Worm (Caenorhabditis elegans): ENCODE data around the gene C31H2.14.
A peak's percentile ranks its signal among the peaks of the same experiment; 100 is the strongest.

Gene C31H2.14

ce11 chrX:5106942-5107341, 41.1 kb upstream of the C31H2.14 start, which contains the start of gene C42D8.9:
C42D8.9 (minus strand) TSS chrX:5107042.
- TF ChIP-seq him-1 (tag; optimal IDR thresholded peaks at IDR 0.05) (no peak), tlf-1 (GFP tag; optimal IDR thresholded peaks at IDR 0.05) (no peak), F22D6.2 (tag; optimal IDR thresholded peaks at IDR 0.05) (no peak), mel-28 (tag; optimal IDR thresholded peaks at IDR 0.05; ENCODE audit: borderline replicate concordance) (no peak), C17E4.6 (GFP tag; IDR thresholded peaks at IDR 0.05) (no peak), pha-4 (tag; optimal IDR thresholded peaks at IDR 0.05) (no peak), C06A6.2 (GFP tag; conservative IDR thresholded peaks at IDR 0.05) (no peak), ekl-4 (GFP tag; IDR thresholded peaks at IDR 0.05) (no peak), hrde-1 (tag; optimal IDR thresholded peaks at IDR 0.05; ENCODE audit: borderline replicate concordance) (no peak), nfyb-1 (GFP tag; IDR thresholded peaks at IDR 0.05) (no peak), hlh-12 (tag; optimal IDR thresholded peaks at IDR 0.05) (no peak), madf-10 (tag; optimal IDR thresholded peaks at IDR 0.05) (no peak), athp-1 (tag; optimal IDR thresholded peaks at IDR 0.05) (no peak), nhr-80 (tag; optimal IDR thresholded peaks at IDR 0.05) (no peak), egl-18 (GFP tag; IDR thresholded peaks at IDR 0.05) (no peak)

- TF ChIP-seq nhr-80 (tag; optimal IDR thresholded peaks at IDR 0.05) (peak; percentile 64), B0336.3 (GFP tag; IDR thresholded peaks at IDR 0.05) (no peak)
Observed at ce11 chrX:5109130-5109529, 38.9 kb upstream of the C31H2.14 start, which contains the start of gene C42D8.1. C42D8.1 (plus strand) TSS chrX:5109506.

ce11 chrX:5111894-5112293, 36.1 kb upstream of the C31H2.14 start:
- TF ChIP-seq K12H6.12 (tag; optimal IDR thresholded peaks at IDR 0.05) (no peak), nhr-90 (tag; optimal IDR thresholded peaks at IDR 0.05) (no peak), nfyb-1 (GFP tag; IDR thresholded peaks at IDR 0.05) (no peak), ztf-28 (GFP tag; IDR thresholded peaks at IDR 0.05) (no peak), die-1 (tag; optimal IDR thresholded peaks at IDR 0.05) (no peak), snpc-4 (GFP tag; optimal IDR thresholded peaks at IDR 0.05) (no peak), snpc-4 (tag; optimal IDR thresholded peaks at IDR 0.05) (no peak)

- no peak for TF ChIP-seq sdz-38 (tag; optimal IDR thresholded peaks at IDR 0.05)
- no peak for TF ChIP-seq nfya-1 (tag; optimal IDR thresholded peaks at IDR 0.05; ENCODE audit: borderline replicate concordance, insufficient read depth)
- TF ChIP-seq aptf-2 (GFP tag; conservative IDR thresholded peaks at IDR 0.05), result no peak
- TF ChIP-seq let-607 (tag; optimal IDR thresholded peaks at IDR 0.05), result no peak
- no peak for TF ChIP-seq ceh-58 (GFP tag; IDR thresholded peaks at IDR 0.05)
- no peak for TF ChIP-seq pha-4 (tag; optimal IDR thresholded peaks at IDR 0.05)
- no peak for TF ChIP-seq hmg-20 (GFP tag; IDR thresholded peaks at IDR 0.05)
Observed at ce11 chrX:5115511-5115910, 32.5 kb upstream of the C31H2.14 start.

ce11 chrX:5116180-5116579, 31.8 kb upstream of the C31H2.14 start:
- TF ChIP-seq ets-4 (GFP tag; optimal IDR thresholded peaks at IDR 0.05), result peak; percentile 50
- TF ChIP-seq madf-3 (GFP tag; IDR thresholded peaks at IDR 0.05), result 0 out of 2 replicates have a peak, but pooled peaks have one; percentile 71
- TF ChIP-seq chd-7 (tag; optimal IDR thresholded peaks at IDR 0.05), result no peak
- TF ChIP-seq ceh-27 (GFP tag; optimal IDR thresholded peaks at IDR 0.05), result peak; percentile 55
- no peak for TF ChIP-seq nhr-120 (GFP tag; IDR thresholded peaks at IDR 0.05)
- TF ChIP-seq gei-17 (GFP tag; optimal IDR thresholded peaks at IDR 0.05), result no peak
- TF ChIP-seq atf-7 (tag; optimal IDR thresholded peaks at IDR 0.05), result no peak

Data from whole organism, young adult.